Fruit fly (Drosophila melanogaster) whole organism, prepupa: ENCODE measurements around the gene wrd.
A peak's percentile ranks its signal among the peaks of the same experiment; 100 is the strongest.

Experiments used
- Blimp-1 ChIP-seq: fragments of 200-800 bp; sonication (Bioruptor generic); optimal IDR thresholded peaks from 3 replicates; lab custom pipeline; 2017; ENCODE audit warnings: missing biosample characterization, missing genetic modification characterization, mild to moderate bottlenecking, moderate library complexity, missing genetic modification reagents
- CG10631 ChIP-seq: fragments of 200-800 bp; sonication (Bioruptor generic); optimal IDR thresholded peaks from 2 replicates; lab custom pipeline; 2016; ENCODE audit warnings: missing biosample characterization, missing genetic modification characterization
- CG10669 ChIP-seq: fragments of 200-800 bp; sonication (Bioruptor generic); optimal IDR thresholded peaks from 3 replicates; lab custom pipeline; 2018; ENCODE audit warnings: missing biosample characterization, mild to moderate bottlenecking, missing genetic modification characterization, moderate library complexity
- CG11294 ChIP-seq: fragments of 200-800 bp; sonication (Bioruptor generic); IDR thresholded peaks from 2 replicates; pipeline ENCODE4 v1.3.6; 2022; ENCODE audit warnings: missing biosample characterization, missing genetic modification characterization
- CG11762 ChIP-seq: fragments of 200-800 bp; sonication (Bioruptor generic); optimal IDR thresholded peaks from 3 replicates; lab custom pipeline; 2016; ENCODE audit warnings: missing biosample characterization, missing genetic modification characterization; ENCODE audit not compliant: insufficient read depth
- CG11902 ChIP-seq: fragments of 200-800 bp; sonication (Bioruptor generic); optimal IDR thresholded peaks from 3 replicates; lab custom pipeline; 2016; ENCODE audit warnings: missing biosample characterization, missing genetic modification characterization
- CG15336 ChIP-seq: fragments of 200-800 bp; sonication (Bioruptor generic); IDR thresholded peaks from 2 replicates; pipeline ENCODE4 v1.3.6; 2022; ENCODE audit warnings: missing biosample characterization, missing genetic modification characterization
- CG16779 ChIP-seq: fragments of 200-800 bp; sonication (Bioruptor generic); optimal IDR thresholded peaks from 3 replicates; lab custom pipeline; 2017; ENCODE audit warnings: missing biosample characterization, mild to moderate bottlenecking, missing genetic modification characterization
- CG3032 ChIP-seq: fragments of 200-800 bp; optimal IDR thresholded peaks from 2 replicates; lab custom pipeline; 2019; ENCODE audit warnings: missing biosample characterization, mild to moderate bottlenecking, missing genetic modification characterization, moderate library complexity
- CG31627 ChIP-seq: fragments of 200-800 bp; sonication (Bioruptor generic); optimal IDR thresholded peaks from 3 replicates; lab custom pipeline; 2016; ENCODE audit warnings: missing biosample characterization, missing genetic modification characterization
- CG32006 ChIP-seq: fragments of 200-800 bp; sonication (Bioruptor generic); optimal IDR thresholded peaks from 3 replicates; lab custom pipeline; 2017; ENCODE audit warnings: missing biosample characterization, mild to moderate bottlenecking, missing genetic modification characterization
- CG34406 ChIP-seq: fragments of 200-800 bp; sonication (Bioruptor generic); optimal IDR thresholded peaks from 3 replicates; lab custom pipeline; 2016; ENCODE audit warnings: missing biosample characterization, missing genetic modification characterization
- CG3919 ChIP-seq: fragments of 200-800 bp; sonication (Bioruptor generic); optimal IDR thresholded peaks from 3 replicates; lab custom pipeline; 2016; ENCODE audit warnings: missing biosample characterization, missing genetic modification characterization
- CG6163 ChIP-seq: fragments of 200-800 bp; sonication (Bioruptor generic); IDR thresholded peaks from 3 replicates; pipeline ENCODE4 v1.3.6; 2022; ENCODE audit warnings: missing biosample characterization, missing genetic modification characterization
- CG6276 ChIP-seq: fragments of 200-800 bp; sonication (Bioruptor generic); optimal IDR thresholded peaks from 2 replicates; lab custom pipeline; 2017; ENCODE audit warnings: missing biosample characterization, mild to moderate bottlenecking, missing genetic modification characterization
- CG6792 ChIP-seq: fragments of 200-800 bp; sonication (Bioruptor generic); optimal IDR thresholded peaks from 3 replicates; lab custom pipeline; 2016; ENCODE audit warnings: missing biosample characterization, missing genetic modification characterization
- CG6808 ChIP-seq: fragments of 200-800 bp; sonication (Bioruptor generic); optimal IDR thresholded peaks from 3 replicates; lab custom pipeline; 2017; ENCODE audit warnings: missing biosample characterization, missing genetic modification characterization, mild to moderate bottlenecking, moderate library complexity, missing genetic modification reagents
- CG6854 ChIP-seq: fragments of 200-800 bp; sonication (Bioruptor generic); optimal IDR thresholded peaks from 2 replicates; lab custom pipeline; 2017; ENCODE audit warnings: missing biosample characterization, mild to moderate bottlenecking, missing genetic modification characterization
- CG7368 ChIP-seq: fragments of 200-800 bp; sonication (Bioruptor generic); optimal IDR thresholded peaks from 3 replicates; lab custom pipeline; 2016; ENCODE audit warnings: missing biosample characterization, missing genetic modification characterization
- CG8119 ChIP-seq: fragments of 200-800 bp; sonication (Bioruptor generic); IDR thresholded peaks from 3 replicates; pipeline ENCODE4 v1.3.6; 2022; ENCODE audit warnings: missing biosample characterization, missing genetic modification characterization
- CG8632 ChIP-seq: fragments of 200-800 bp; sonication (Bioruptor generic); optimal IDR thresholded peaks from 3 replicates; lab custom pipeline; 2016; ENCODE audit warnings: missing biosample characterization, missing genetic modification characterization
- CG9139 ChIP-seq: fragments of 200-800 bp; sonication (Bioruptor generic); optimal IDR thresholded peaks from 3 replicates; lab custom pipeline; 2017; ENCODE audit warnings: missing biosample characterization, mild to moderate bottlenecking, missing genetic modification characterization
- Eip75B ChIP-seq: fragments of 200-800 bp; sonication (Bioruptor generic); optimal IDR thresholded peaks from 3 replicates; lab custom pipeline; 2016; ENCODE audit warnings: missing biosample characterization, missing genetic modification characterization
- Eip78C ChIP-seq: fragments of 200-800 bp; sonication (Bioruptor generic); peaks from one replicate; lab custom pipeline; 2016; ENCODE audit warnings: missing biosample characterization, missing genetic modification characterization
- Ets21C ChIP-seq: fragments of 200-800 bp; sonication (Bioruptor generic); optimal IDR thresholded peaks from 3 replicates; lab custom pipeline; 2016; ENCODE audit warnings: missing biosample characterization, missing genetic modification characterization
- Ets96B ChIP-seq: fragments of 200-800 bp; optimal IDR thresholded peaks from 2 replicates; lab custom pipeline; 2019; ENCODE audit warnings: missing biosample characterization, mild to moderate bottlenecking, missing genetic modification characterization, moderate library complexity
- Gug ChIP-seq: fragments of 200-800 bp; sonication (Bioruptor generic); IDR thresholded peaks from 2 replicates; pipeline ENCODE4 v1.3.6; 2022; ENCODE audit warnings: missing biosample characterization, missing genetic modification characterization
- Hr38 ChIP-seq: sonication (Bioruptor generic); optimal IDR thresholded peaks from 2 replicates; lab custom pipeline; 2016; ENCODE audit warnings: missing biosample characterization, missing genetic modification characterization
- Hr39 ChIP-seq: fragments of 200-800 bp; sonication (Bioruptor generic); optimal IDR thresholded peaks from 2 replicates; lab custom pipeline; 2016; ENCODE audit warnings: missing biosample characterization, missing genetic modification characterization
- Hr4 ChIP-seq: fragments of 200-800 bp; sonication (Bioruptor generic); optimal IDR thresholded peaks from 3 replicates; lab custom pipeline; 2016; ENCODE audit warnings: missing biosample characterization, missing genetic modification characterization
- Lpt ChIP-seq: fragments of 200-800 bp; sonication (Bioruptor generic); optimal IDR thresholded peaks from 3 replicates; lab custom pipeline; 2016; ENCODE audit warnings: missing biosample characterization, missing genetic modification characterization
- Met ChIP-seq: fragments of 200-800 bp; sonication (Bioruptor generic); optimal IDR thresholded peaks from 3 replicates; lab custom pipeline; 2016; ENCODE audit warnings: missing biosample characterization, missing genetic modification characterization
- OdsH ChIP-seq: fragments of 200-800 bp; sonication (Bioruptor generic); optimal IDR thresholded peaks from 3 replicates; lab custom pipeline; 2016; ENCODE audit warnings: missing biosample characterization, missing genetic modification characterization
- Sox102F ChIP-seq: fragments of 200-800 bp; sonication (Bioruptor generic); optimal IDR thresholded peaks from 2 replicates; lab custom pipeline; 2016; ENCODE audit warnings: missing biosample characterization, mild to moderate bottlenecking, missing genetic modification characterization
- Sox14 ChIP-seq: fragments of 200-800 bp; sonication (Bioruptor generic); optimal IDR thresholded peaks from 3 replicates; lab custom pipeline; 2016; ENCODE audit warnings: missing biosample characterization, missing genetic modification characterization
- Sox15 ChIP-seq: fragments of 200-800 bp; sonication (Bioruptor generic); optimal IDR thresholded peaks from 3 replicates; lab custom pipeline; 2016; ENCODE audit warnings: missing biosample characterization, missing genetic modification characterization
- achi ChIP-seq: fragments of 200-800 bp; sonication (Bioruptor generic); optimal IDR thresholded peaks from 3 replicates; lab custom pipeline; 2016; ENCODE audit warnings: missing biosample characterization, missing genetic modification characterization
- acj6 ChIP-seq: fragments of 200-800 bp; sonication (Bioruptor generic); optimal IDR thresholded peaks from 3 replicates; lab custom pipeline; 2016; ENCODE audit warnings: missing biosample characterization, missing genetic modification characterization
- cyc ChIP-seq: fragments of 200-800 bp; sonication (Bioruptor generic); optimal IDR thresholded peaks from 3 replicates; lab custom pipeline; 2016; ENCODE audit warnings: missing biosample characterization, missing genetic modification characterization
- dsx ChIP-seq: fragments of 200-800 bp; optimal IDR thresholded peaks from 3 replicates; lab custom pipeline; 2019; ENCODE audit warnings: missing biosample characterization, mild to moderate bottlenecking, missing genetic modification characterization, moderate library complexity; ENCODE audit not compliant: poor library complexity, severe bottlenecking
- esn ChIP-seq: fragments of 200-800 bp; sonication (Bioruptor generic); optimal IDR thresholded peaks from 2 replicates; lab custom pipeline; 2016; ENCODE audit warnings: missing biosample characterization, mild to moderate bottlenecking, missing genetic modification characterization, moderate library complexity
- fkh ChIP-seq: fragments of 200-800 bp; sonication (Bioruptor generic); optimal IDR thresholded peaks from 3 replicates; lab custom pipeline; 2017; ENCODE audit warnings: missing biosample characterization, mild to moderate bottlenecking, missing genetic modification characterization, moderate library complexity
- lz ChIP-seq: fragments of 200-800 bp; sonication (Bioruptor generic); optimal IDR thresholded peaks from 3 replicates; lab custom pipeline; 2016; ENCODE audit warnings: missing biosample characterization, missing genetic modification characterization
- net ChIP-seq: fragments of 200-800 bp; sonication (Bioruptor generic); optimal IDR thresholded peaks from 3 replicates; lab custom pipeline; 2016; ENCODE audit warnings: missing biosample characterization, missing genetic modification characterization
- pdm3 ChIP-seq: fragments of 200-800 bp; sonication (Bioruptor generic); optimal IDR thresholded peaks from 3 replicates; lab custom pipeline; 2016; ENCODE audit warnings: missing biosample characterization, missing genetic modification characterization
- salr ChIP-seq, 2 experiments: fragments of 200-800 bp; sonication (Bioruptor generic); optimal IDR thresholded peaks; 3 replicates each; lab custom pipeline; 2016 to 2018; ENCODE audit warnings: missing biosample characterization in 2 of 2, missing genetic modification characterization in 2 of 2, mild to moderate bottlenecking in 1 of 2
- spab ChIP-seq: fragments of 200-800 bp; sonication (Bioruptor generic); optimal IDR thresholded peaks from 2 replicates; lab custom pipeline; 2017; ENCODE audit warnings: missing biosample characterization, mild to moderate bottlenecking, missing genetic modification characterization, missing genetic modification reagents
- vri ChIP-seq: fragments of 200-800 bp; sonication (Bioruptor generic); optimal IDR thresholded peaks from 3 replicates; lab custom pipeline; 2016; ENCODE audit warnings: missing biosample characterization, mild to moderate bottlenecking, missing genetic modification characterization

Gene wrd

dm6 chr3R:18220211-18220749, 52.7 kb downstream of the wrd start, which contains the start of the genes CG7988 and CG7183 (continued):
- TF ChIP-seq CG10631 = peak; percentile 99
- peak; percentile 95 for TF ChIP-seq CG11902 (GFP tag; lab: Kevin White, UChicago)
- peak; percentile 99 for TF ChIP-seq CG3032 (tag; lab: Kevin White, UChicago)
- TF ChIP-seq CG6808 = peak; percentile 93
- TF ChIP-seq CG10669 (GFP tag; lab: Kevin White, UChicago) = peak; percentile 97
- TF ChIP-seq CG11294 = peak; percentile 97
- peak; percentile 98 for TF ChIP-seq acj6
- peak; percentile 98 for TF ChIP-seq CG8632
- peak; percentile 92 to 97 for TF ChIP-seq salr (GFP tag; optimal IDR thresholded peaks at IDR 0.05; lab: Kevin White, UChicago)
- TF ChIP-seq CG6163 = peak; percentile 98
- TF ChIP-seq Eip78C = peak; percentile 99
- TF ChIP-seq CG8119 (GFP tag; lab: Robert Waterston, UW) = peak; percentile 97
- peak; percentile 97 for TF ChIP-seq achi (GFP tag; lab: Kevin White, UChicago)
- peak; percentile 98 for TF ChIP-seq Hr4
- peak; percentile 97 for TF ChIP-seq cyc (GFP tag; lab: Kevin White, UChicago)
- TF ChIP-seq CG7368 (GFP tag; lab: Kevin White, UChicago) = peak; percentile 93
- TF ChIP-seq CG3919 = peak; percentile 96
- peak; percentile 98 for TF ChIP-seq Ets96B (tag; lab: Kevin White, UChicago)

- TF ChIP-seq CG10631 (peak; percentile 65), CG11762 (GFP tag; lab: Kevin White, UChicago) (peak; percentile 46), CG34406 (peak; percentile 68), spab (GFP tag; lab: Kevin White, UChicago) (no peak), lz (GFP tag; lab: Kevin White, UChicago) (peak; percentile 41), CG16779 (tag; lab: Kevin White, UChicago) (no peak), CG6854 (GFP tag; lab: Kevin White, UChicago) (peak; percentile 6), CG6276 (GFP tag; lab: Kevin White, UChicago) (no peak), Sox15 (GFP tag; lab: Kevin White, UChicago) (peak; percentile 13), CG7368 (GFP tag; lab: Kevin White, UChicago) (no peak), Sox14 (GFP tag; lab: Kevin White, UChicago) (peak; percentile 33), Blimp-1 (GFP tag; lab: Kevin White, UChicago) (no peak), acj6 (peak; percentile 44), CG10669 (GFP tag; lab: Kevin White, UChicago) (no peak), fkh (GFP tag; lab: Kevin White, UChicago) (peak; percentile 64), CG11294 (no peak), Hr38 (GFP tag; lab: Kevin White, UChicago) (no peak), net (GFP tag; lab: Kevin White, UChicago) (peak; percentile 21), vri (GFP tag; lab: Kevin White, UChicago) (peak; percentile 32), Hr4 (no peak), CG3032 (tag; lab: Kevin White, UChicago) (peak; percentile 65), achi (GFP tag; lab: Kevin White, UChicago) (peak; percentile 66), CG8119 (GFP tag; lab: Robert Waterston, UW) (0 out of 3 replicates have a peak, but pooled peaks have one; percentile 19), Lpt (no peak), CG32006 (GFP tag; lab: Kevin White, UChicago) (no peak), Met (GFP tag; lab: Kevin White, UChicago) (no peak), cyc (GFP tag; lab: Kevin White, UChicago) (peak; percentile 30), CG6163 (no peak), Eip75B (GFP tag; lab: Kevin White, UChicago) (no peak), CG8632 (peak; percentile 65), salr (GFP tag; optimal IDR thresholded peaks at IDR 0.05; lab: Kevin White, UChicago) (no peak), Hr39 (GFP tag; lab: Kevin White, UChicago) (no peak), CG15336 (no peak), dsx (GFP tag; lab: Kevin White, UChicago) (peak; percentile 55), CG9139 (GFP tag; lab: Kevin White, UChicago) (no peak), Ets21C (peak; percentile 2), Gug (GFP tag; lab: Robert Waterston, UW) (no peak), OdsH (GFP tag; lab: Kevin White, UChicago) (peak; percentile 63), CG31627 (GFP tag; lab: Kevin White, UChicago) (peak; percentile 42), CG6792 (GFP tag; lab: Kevin White, UChicago) (peak; percentile 33), pdm3 (GFP tag; lab: Kevin White, UChicago) (no peak), CG3919 (peak; percentile 53), esn (GFP tag; lab: Kevin White, UChicago) (peak; percentile 65), Sox102F (GFP tag; lab: Kevin White, UChicago) (no peak)
These were observed 55.9 kb downstream of the wrd start, which contains the start of the genes mTerf5 and Non3 for dm6 chr3R:18223434-18223833. Gene mTerf5 (minus strand): TSS chr3R:18223682. Gene Non3 (plus strand): TSS chr3R:18223722.
